Worm (Caenorhabditis elegans) whole organism, L4 larva: ENCODE measurements around the gene T05A8.1.
"Not testable (repeated sequence)": the region's sequence is repeated elsewhere in the genome, so short reads cannot be mapped to it uniquely, and the experiment has no call there.

Source experiments
- ama-1 ChIP-seq: fragments of 150-350 bp; optimal IDR thresholded peaks from 2 replicates; lab custom pipeline; 2014; ENCODE audit warnings: inconsistent platforms, mixed read lengths
- zag-1 ChIP-seq: fragments of 150-350 bp; optimal IDR thresholded peaks from 2 replicates; lab custom pipeline; 2014; ENCODE audit warnings: missing biosample characterization, missing genetic modification characterization

ce11 chrII:2665081-2665480, 44.8 kb downstream of the T05A8.1 start, which contains the start of gene F22E5.2:
- TF ChIP-seq zag-1 (tag; lab: Kevin White, UChicago); ama-1: not testable (repeated sequence)
